Worm (Caenorhabditis elegans) whole organism, mixed stage, embryonic: Measurements from ENCODE around the gene epg-9.

Source experiments
- M03D4.4 ChIP-seq: sonication (generic microtip); optimal IDR thresholded peaks from 2 replicates; lab custom pipeline; 2017; ENCODE audit warnings: mild to moderate bottlenecking, missing genetic modification characterization, missing compliant biosample characterization
- bed-3 ChIP-seq: fragments of 200-800 bp; sonication (Bioruptor generic); optimal IDR thresholded peaks from 3 replicates; lab custom pipeline; 2018; ENCODE audit warnings: mild to moderate bottlenecking, missing genetic modification characterization, moderate library complexity, missing compliant biosample characterization
- ceh-43 ChIP-seq: fragments of 200-800 bp; sonication (Bioruptor generic); optimal IDR thresholded peaks from 2 replicates; lab custom pipeline; 2018; ENCODE audit warnings: mild to moderate bottlenecking, missing genetic modification characterization, moderate library complexity, missing compliant biosample characterization
- ceh-83 ChIP-seq: fragments of 200-800 bp; sonication (Bioruptor generic); optimal IDR thresholded peaks from 2 replicates; lab custom pipeline; 2018; ENCODE audit warnings: mild to moderate bottlenecking, missing genetic modification characterization, missing compliant biosample characterization
- ces-1 ChIP-seq: fragments of 150-350 bp; optimal IDR thresholded peaks from 2 replicates; lab custom pipeline; 2014; ENCODE audit warnings: missing biosample characterization, missing genetic modification reagents, missing genetic modification characterization
- cnd-1 ChIP-seq: fragments of 200-800 bp; sonication (Bioruptor generic); optimal IDR thresholded peaks from 2 replicates; lab custom pipeline; 2018; ENCODE audit warnings: mild to moderate bottlenecking, missing genetic modification characterization, missing compliant biosample characterization
- drap-1 ChIP-seq: fragments of 200-800 bp; sonication (Bioruptor generic); optimal IDR thresholded peaks from 3 replicates; lab custom pipeline; 2018; ENCODE audit warnings: mild to moderate bottlenecking, missing genetic modification characterization, missing compliant biosample characterization
- elt-3 ChIP-seq: fragments of 150-350 bp; optimal IDR thresholded peaks from 2 replicates; lab custom pipeline; 2014; ENCODE audit warnings: missing biosample characterization, missing genetic modification characterization
- flh-1 ChIP-seq: fragments of 200-800 bp; sonication (Bioruptor generic); optimal IDR thresholded peaks from 2 replicates; lab custom pipeline; 2018; ENCODE audit warnings: mild to moderate bottlenecking, missing genetic modification characterization, moderate library complexity, missing compliant biosample characterization
- ham-2 ChIP-seq: fragments of 200-800 bp; sonication (Bioruptor generic); optimal IDR thresholded peaks from 2 replicates; lab custom pipeline; 2018; ENCODE audit warnings: mild to moderate bottlenecking, missing genetic modification characterization, missing compliant biosample characterization
- hlh-1 ChIP-seq: fragments of 150-350 bp; optimal IDR thresholded peaks from 2 replicates; lab custom pipeline; 2014; ENCODE audit warnings: missing biosample characterization, missing genetic modification reagents, missing genetic modification characterization
- lin-32 ChIP-seq: fragments of 200-800 bp; sonication (Bioruptor generic); optimal IDR thresholded peaks from 2 replicates; lab custom pipeline; 2018; ENCODE audit warnings: mild to moderate bottlenecking, missing genetic modification characterization, missing compliant biosample characterization
- lsy-2 ChIP-seq: fragments of 150-350 bp; optimal IDR thresholded peaks from 2 replicates; lab custom pipeline; 2014; ENCODE audit warnings: missing biosample characterization, missing genetic modification characterization
- mep-1 ChIP-seq: fragments of 150-350 bp; optimal IDR thresholded peaks from 2 replicates; lab custom pipeline; 2017; ENCODE audit warnings: missing biosample characterization, missing genetic modification reagents, missing genetic modification characterization, inconsistent platforms
- mls-2 ChIP-seq: sonication (generic microtip); optimal IDR thresholded peaks from 2 replicates; lab custom pipeline; 2016; ENCODE audit warnings: mild to moderate bottlenecking, missing genetic modification characterization, moderate library complexity, missing compliant biosample characterization
- nhr-12 ChIP-seq: fragments of 150-350 bp; optimal IDR thresholded peaks from 2 replicates; lab custom pipeline; 2014; ENCODE audit warnings: missing biosample characterization, missing genetic modification characterization
- nhr-2 ChIP-seq: fragments of 150-350 bp; optimal IDR thresholded peaks from 2 replicates; lab custom pipeline; 2014; ENCODE audit warnings: missing biosample characterization, missing genetic modification characterization
- nhr-237 ChIP-seq: fragments of 150-350 bp; optimal IDR thresholded peaks from 2 replicates; lab custom pipeline; 2014; ENCODE audit warnings: missing biosample characterization, missing genetic modification characterization
- nhr-28 ChIP-seq: fragments of 150-350 bp; optimal IDR thresholded peaks from 2 replicates; lab custom pipeline; 2014; ENCODE audit warnings: missing biosample characterization, missing genetic modification characterization
- nhr-76 ChIP-seq: sonication (generic microtip); optimal IDR thresholded peaks from 2 replicates; lab custom pipeline; 2017; ENCODE audit warnings: missing biosample characterization, missing genetic modification characterization
- pha-4 ChIP-seq: fragments of 150-350 bp; optimal IDR thresholded peaks from 2 replicates; lab custom pipeline; 2018; ENCODE audit warnings: missing biosample characterization, missing genetic modification reagents, missing genetic modification characterization
- sem-2 ChIP-seq: fragments of 200-800 bp; sonication (Bioruptor generic); optimal IDR thresholded peaks from 2 replicates; lab custom pipeline; 2018; ENCODE audit warnings: mild to moderate bottlenecking, missing genetic modification characterization, missing compliant biosample characterization
- snpc-4 ChIP-seq: fragments of 150-350 bp; optimal IDR thresholded peaks from 2 replicates; lab custom pipeline; 2014; ENCODE audit warnings: missing biosample characterization, missing genetic modification characterization
- sptf-1 ChIP-seq: sonication (generic microtip); optimal IDR thresholded peaks from 2 replicates; lab custom pipeline; 2017; ENCODE audit warnings: mild to moderate bottlenecking, missing genetic modification characterization, moderate library complexity, missing compliant biosample characterization
- tbx-8 ChIP-seq: fragments of 200-800 bp; sonication (Bioruptor generic); optimal IDR thresholded peaks from 2 replicates; lab custom pipeline; 2018; ENCODE audit warnings: mild to moderate bottlenecking, missing genetic modification characterization, moderate library complexity, missing compliant biosample characterization
- unc-120 ChIP-seq: sonication (generic microtip); optimal IDR thresholded peaks from 2 replicates; lab custom pipeline; 2017; ENCODE audit warnings: missing genetic modification characterization, missing compliant biosample characterization; ENCODE audit not compliant: poor library complexity, severe bottlenecking
- unc-39 ChIP-seq: fragments of 150-350 bp; optimal IDR thresholded peaks from 2 replicates; lab custom pipeline; 2014; ENCODE audit warnings: missing biosample characterization, missing genetic modification characterization
- unc-62 ChIP-seq: fragments of 150-350 bp; optimal IDR thresholded peaks from 2 replicates; lab custom pipeline; 2014; ENCODE audit warnings: missing biosample characterization, missing genetic modification reagents, missing genetic modification characterization
- zip-8 ChIP-seq: fragments of 150-350 bp; optimal IDR thresholded peaks from 2 replicates; lab custom pipeline; 2014; ENCODE audit warnings: missing biosample characterization, missing genetic modification characterization
- ztf-11 ChIP-seq: fragments of 150-350 bp; optimal IDR thresholded peaks from 2 replicates; lab custom pipeline; 2014; ENCODE audit warnings: missing biosample characterization, missing genetic modification characterization

The epg-9 gene

ce11 chrIV:2556211-2556610, 44.7 kb upstream of the epg-9 start:
- TF ChIP-seq cnd-1 (no peak), tbx-8 (GFP tag; lab: Kevin White, UChicago) (no peak), lsy-2 (tag; lab: Kevin White, UChicago) (no peak)
- TF ChIP-seq, all 35 proteins: peak for 0

DNA sequence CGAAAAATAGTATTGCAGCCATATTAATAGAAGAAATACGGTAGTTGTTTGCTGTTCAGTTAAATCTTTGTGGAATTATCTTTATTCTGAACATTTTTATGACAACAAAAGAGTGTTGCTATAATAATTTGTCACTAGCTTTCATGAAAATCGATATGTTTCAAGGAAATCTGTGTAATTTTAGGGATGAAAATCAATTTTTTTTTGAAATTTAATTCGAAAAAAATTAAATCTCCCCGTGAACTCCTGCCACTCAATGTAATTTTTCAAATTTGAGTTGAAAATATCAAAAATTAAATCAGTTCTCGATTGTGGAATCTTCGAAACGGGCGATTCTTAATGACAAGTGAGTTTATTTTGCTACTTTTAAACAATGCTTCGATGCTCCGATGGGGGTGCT, 39.6 kb upstream of the epg-9 start, which contains the start of gene Y69A2AR.46:
TSS of gene Y69A2AR.46 (plus strand) at position 301 of the 400 bp plus-strand sequence.
- TF ChIP-seq bed-3 (GFP tag; lab: Kevin White, UChicago) (no peak), nhr-2 (tag; lab: Kevin White, UChicago) (no peak), nhr-237 (no peak), hlh-1 (tag; lab: Kevin White, UChicago) (no peak), sem-2 (no peak), M03D4.4 (tag; lab: Kevin White, UChicago) (no peak), flh-1 (GFP tag; lab: Kevin White, UChicago) (no peak), cnd-1 (no peak), unc-62 (GFP tag; lab: Kevin White, UChicago) (no peak), nhr-12 (no peak), nhr-76 (no peak), unc-39 (no peak)

- no peak for TF ChIP-seq ces-1 (GFP tag; lab: Kevin White, UChicago)
- TF ChIP-seq sptf-1 (tag; lab: Kevin White, UChicago): no peak
- TF ChIP-seq snpc-4: no peak
- no peak for TF ChIP-seq lin-32 (GFP tag; lab: Kevin White, UChicago)
- no peak for TF ChIP-seq mep-1 (tag; lab: Kevin White, UChicago)
- TF ChIP-seq tbx-8 (GFP tag; lab: Kevin White, UChicago): no peak
- no peak for TF ChIP-seq flh-1 (GFP tag; lab: Kevin White, UChicago)
- TF ChIP-seq ham-2 (GFP tag; lab: Kevin White, UChicago): no peak
Observed at ce11 chrIV:2562071-2562470, 38.9 kb upstream of the epg-9 start, which contains the start of gene Y69A2AR.50. TSS of gene Y69A2AR.50 (plus strand) at chrIV:2562371.

DNA sequence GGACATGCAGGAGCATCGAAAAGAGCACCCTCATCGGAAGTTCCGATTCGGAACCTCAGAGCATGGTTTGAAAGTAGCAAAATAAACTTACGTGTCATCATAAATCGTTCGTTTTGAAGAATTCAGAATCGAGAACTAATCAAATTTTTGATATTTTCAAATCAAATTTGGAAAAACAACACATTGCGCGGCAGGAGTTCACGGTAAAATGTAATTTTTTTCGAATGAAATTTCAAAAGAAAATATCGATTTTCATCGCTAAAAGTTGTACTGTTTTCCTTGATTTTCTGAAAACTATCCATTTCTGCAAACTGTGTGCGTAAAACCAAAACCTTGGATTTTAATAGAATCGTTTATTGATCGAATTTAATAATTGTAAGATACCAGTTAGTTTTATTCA, 37.0 kb upstream of the epg-9 start, which contains the start of gene Y69A2AR.24:
TSS of gene Y69A2AR.24 (minus strand) at position 101 of the 400 bp plus-strand sequence.
- TF ChIP-seq ham-2 (GFP tag; lab: Kevin White, UChicago): no peak
- no peak for TF ChIP-seq pha-4 (tag; lab: Kevin White, UChicago)
- no peak for TF ChIP-seq mls-2 (tag; lab: Kevin White, UChicago)
- TF ChIP-seq ztf-11: no peak
- TF ChIP-seq M03D4.4 (tag; lab: Kevin White, UChicago): no peak
- no peak for TF ChIP-seq flh-1 (GFP tag; lab: Kevin White, UChicago)
- TF ChIP-seq unc-62 (GFP tag; lab: Kevin White, UChicago): no peak

- no peak for TF ChIP-seq nhr-2 (tag; lab: Kevin White, UChicago)
- TF ChIP-seq mep-1 (tag; lab: Kevin White, UChicago): no peak
- no peak for TF ChIP-seq flh-1 (GFP tag; lab: Kevin White, UChicago)
- no peak for TF ChIP-seq sptf-1 (tag; lab: Kevin White, UChicago)
- TF ChIP-seq unc-39: no peak
- TF ChIP-seq mls-2 (tag; lab: Kevin White, UChicago): no peak
- TF ChIP-seq nhr-28 (tag; lab: Kevin White, UChicago): no peak
- no peak for TF ChIP-seq ztf-11
- no peak for TF ChIP-seq nhr-76
- no peak for TF ChIP-seq drap-1 (GFP tag; lab: Kevin White, UChicago)
- no peak for TF ChIP-seq nhr-237
- no peak for TF ChIP-seq unc-120 (tag; lab: Kevin White, UChicago)
- no peak for TF ChIP-seq zip-8 (tag; lab: Kevin White, UChicago)
- TF ChIP-seq ceh-43: no peak
- no peak for TF ChIP-seq bed-3 (GFP tag; lab: Kevin White, UChicago)
- TF ChIP-seq elt-3 (tag; lab: Kevin White, UChicago): no peak
- no peak for TF ChIP-seq ham-2 (GFP tag; lab: Kevin White, UChicago)
- no peak for TF ChIP-seq ceh-83
- TF ChIP-seq snpc-4: no peak
- TF ChIP-seq, all 35 proteins: peak for 0
Observed at ce11 chrIV:2568267-2568666, 32.7 kb upstream of the epg-9 start, which contains the start of the genes Y69A2AR.25 and Y69A2AR.12. TSS of gene Y69A2AR.25 (minus strand) at chrIV:2568367. TSS of gene Y69A2AR.12 (plus strand) at chrIV:2568614.
